Fruit fly (Drosophila melanogaster) whole organism, wandering third instar larva: ENCODE data around the gene C3G.
A peak's percentile ranks its signal among the peaks of the same experiment; 100 is the strongest.

Experiments
- Abd-B ChIP-seq: fragments of >200 bp; optimal IDR thresholded peaks from 2 replicates; lab custom pipeline; 2017; ENCODE audit warnings: missing biosample characterization, missing genetic modification characterization
- CG32264 ChIP-seq: fragments of 200-800 bp; sonication (Bioruptor generic); optimal IDR thresholded peaks from 2 replicates; lab custom pipeline; 2016; ENCODE audit warnings: missing biosample characterization, missing genetic modification characterization
- CG9705 ChIP-seq: fragments of 200-800 bp; sonication (Bioruptor generic); optimal IDR thresholded peaks from 2 replicates; lab custom pipeline; 2018; ENCODE audit warnings: missing biosample characterization, mild to moderate bottlenecking, missing genetic modification characterization
- CrebA ChIP-seq: fragments of 200-800 bp; sonication (Bioruptor generic); optimal IDR thresholded peaks from 2 replicates; lab custom pipeline; 2016; ENCODE audit warnings: missing biosample characterization, mild to moderate bottlenecking, missing genetic modification characterization, borderline replicate concordance
- Dfd ChIP-seq: fragments of >200 bp; optimal IDR thresholded peaks from 2 replicates; lab custom pipeline; 2017; ENCODE audit warnings: missing biosample characterization, missing genetic modification characterization
- Dif ChIP-seq: fragments of 200-275, 200-300 bp; sonication (Bioruptor generic); optimal IDR thresholded peaks from 2 replicates; lab custom pipeline; 2018; ENCODE audit warnings: missing biosample characterization, missing genetic modification characterization; ENCODE audit not compliant: partially characterized antibody
- GATAd ChIP-seq: sonication (Bioruptor generic); optimal IDR thresholded peaks from 2 replicates; lab custom pipeline; 2016; ENCODE audit warnings: missing biosample characterization, missing genetic modification characterization
- HLH106 ChIP-seq: fragments of 200-800 bp; optimal IDR thresholded peaks from 3 replicates; lab custom pipeline; 2019; ENCODE audit warnings: missing biosample characterization, mild to moderate bottlenecking, missing genetic modification characterization, moderate library complexity
- Hnf4 ChIP-seq: fragments of 200-800 bp; sonication (Bioruptor generic); optimal IDR thresholded peaks from 2 replicates; lab custom pipeline; 2016; ENCODE audit warnings: missing biosample characterization, mild to moderate bottlenecking, missing genetic modification characterization
- Hr78 ChIP-seq: fragments of >200 bp; optimal IDR thresholded peaks from 2 replicates; lab custom pipeline; 2017; ENCODE audit warnings: missing biosample characterization, missing genetic modification characterization
- Hr83 ChIP-seq: fragments of 200-300 bp; sonication (Bioruptor generic); optimal IDR thresholded peaks from 2 replicates; lab custom pipeline; 2016; ENCODE audit warnings: missing biosample characterization, mild to moderate bottlenecking, missing genetic modification characterization, moderate library complexity; ENCODE audit not compliant: poor library complexity, severe bottlenecking
- Jra ChIP-seq: sonication (Bioruptor generic); optimal IDR thresholded peaks from 2 replicates; lab custom pipeline; 2016; ENCODE audit warnings: missing biosample characterization, missing genetic modification characterization
- Mio ChIP-seq: sonication (Bioruptor generic); optimal IDR thresholded peaks from 2 replicates; lab custom pipeline; 2016; ENCODE audit warnings: missing biosample characterization, missing genetic modification characterization
- Myc ChIP-seq: fragments of >200 bp; optimal IDR thresholded peaks from 2 replicates; lab custom pipeline; 2017
- N ChIP-seq: fragments of >200 bp; optimal IDR thresholded peaks from 2 replicates; lab custom pipeline; 2018; ENCODE audit warnings: missing biosample characterization, missing external identifiers, missing genetic modification characterization
- OdsH ChIP-seq: fragments of 200-800 bp; sonication (Bioruptor generic); optimal IDR thresholded peaks from 2 replicates; lab custom pipeline; 2016; ENCODE audit warnings: missing biosample characterization, mild to moderate bottlenecking, missing genetic modification characterization
- Rel ChIP-seq, 2 experiments: fragments of 200-800 bp; sonication (Bioruptor generic) in 1 of 2; optimal IDR thresholded peaks; 2 replicates in 1 of 2; 3 replicates in 1 of 2; lab custom pipeline; 2016 to 2019; ENCODE audit warnings: mild to moderate bottlenecking in 2 of 2, missing biosample characterization in 2 of 2, missing genetic modification characterization in 2 of 2, moderate library complexity in 1 of 2
- Sp1 ChIP-seq: fragments of 200-800 bp; sonication (Bioruptor generic); optimal IDR thresholded peaks from 3 replicates; lab custom pipeline; 2019; ENCODE audit warnings: missing biosample characterization, mild to moderate bottlenecking, missing genetic modification characterization, moderate library complexity
- Vsx2 ChIP-seq: fragments of 200-300, 225-300 bp; sonication (Bioruptor generic); optimal IDR thresholded peaks from 2 replicates; lab custom pipeline; 2018; ENCODE audit warnings: missing biosample characterization, missing genetic modification characterization; ENCODE audit not compliant: partially characterized antibody
- br ChIP-seq: fragments of 200-800 bp; sonication (Bioruptor generic); optimal IDR thresholded peaks from 2 replicates; lab custom pipeline; 2016; ENCODE audit warnings: missing biosample characterization, missing genetic modification characterization
- dl ChIP-seq, 2 experiments: fragments of 175-275, 200-275 bp in 1 of 2; fragments of 200-275 bp in 1 of 2; sonication (Bioruptor generic); optimal IDR thresholded peaks; lab custom pipeline; 2018; ENCODE audit warnings: mild to moderate bottlenecking in 2 of 2, missing biosample characterization in 2 of 2, missing genetic modification characterization in 2 of 2, moderate library complexity in 2 of 2; ENCODE audit not compliant: partially characterized antibody in 2 of 2, insufficient read depth in 1 of 2
- dmrt93B ChIP-seq: fragments of 200-800 bp; sonication (Bioruptor generic); optimal IDR thresholded peaks from 2 replicates; lab custom pipeline; 2018; ENCODE audit warnings: missing biosample characterization, mild to moderate bottlenecking, missing genetic modification characterization
- dsf ChIP-seq: sonication (Bioruptor generic); optimal IDR thresholded peaks from 2 replicates; lab custom pipeline; 2016; ENCODE audit warnings: missing biosample characterization, missing genetic modification characterization, borderline replicate concordance
- ey ChIP-seq: fragments of 200-800 bp; sonication (Bioruptor generic); optimal IDR thresholded peaks from 2 replicates; lab custom pipeline; 2016; ENCODE audit warnings: missing biosample characterization, missing genetic modification characterization
- foxo ChIP-seq, 2 experiments: fragments of 200-800 bp; sonication (Bioruptor generic); optimal IDR thresholded peaks; 2 replicates in 1 of 2; 3 replicates in 1 of 2; lab custom pipeline; 2016 to 2017; ENCODE audit warnings: missing biosample characterization in 2 of 2, missing genetic modification characterization in 2 of 2
- h ChIP-seq: fragments of 200-800 bp; sonication (Bioruptor generic); optimal IDR thresholded peaks from 3 replicates; lab custom pipeline; 2016; ENCODE audit warnings: missing biosample characterization, mild to moderate bottlenecking, missing genetic modification characterization
- jim ChIP-seq: fragments of 175-275, 200-325 bp; sonication (Bioruptor generic); optimal IDR thresholded peaks from 2 replicates; lab custom pipeline; 2016; ENCODE audit warnings: missing biosample characterization, mild to moderate bottlenecking, missing genetic modification characterization
- pan ChIP-seq: fragments of >200 bp; optimal IDR thresholded peaks from 2 replicates; lab custom pipeline; 2017
- rgr ChIP-seq: fragments of 200-800 bp; sonication (Bioruptor generic); optimal IDR thresholded peaks from 3 replicates; lab custom pipeline; 2016; ENCODE audit warnings: missing biosample characterization, mild to moderate bottlenecking, missing genetic modification characterization
- sage ChIP-seq: fragments of 200-800 bp; sonication (Bioruptor generic); optimal IDR thresholded peaks from 2 replicates; lab custom pipeline; 2016; ENCODE audit warnings: missing biosample characterization, mild to moderate bottlenecking, missing genetic modification characterization
- sv ChIP-seq: fragments of 200-800 bp; sonication (Bioruptor generic); optimal IDR thresholded peaks from 3 replicates; lab custom pipeline; 2016; ENCODE audit warnings: missing biosample characterization, missing genetic modification characterization
- tai ChIP-seq: sonication (Bioruptor generic); optimal IDR thresholded peaks from 2 replicates; lab custom pipeline; 2016; ENCODE audit warnings: missing biosample characterization, missing genetic modification characterization
- usp ChIP-seq: fragments of >200 bp; optimal IDR thresholded peaks from 2 replicates; lab custom pipeline; 2017; ENCODE audit warnings: missing biosample characterization, missing genetic modification characterization
- woc ChIP-seq: sonication (Bioruptor generic); optimal IDR thresholded peaks from 2 replicates; lab custom pipeline; 2016; ENCODE audit warnings: missing biosample characterization, mild to moderate bottlenecking, missing genetic modification characterization

The C3G gene

dm6 chrX:6790944-6791343 is 12.4 kb downstream of the C3G start:
- no peak for TF ChIP-seq CrebA
- TF ChIP-seq sage (GFP tag; lab: Kevin White, UChicago), result no peak
- no peak for TF ChIP-seq Vsx2 (GFP tag; lab: Kevin White, UChicago)
- TF ChIP-seq, all 38 proteins: peak for 0

DNA sequence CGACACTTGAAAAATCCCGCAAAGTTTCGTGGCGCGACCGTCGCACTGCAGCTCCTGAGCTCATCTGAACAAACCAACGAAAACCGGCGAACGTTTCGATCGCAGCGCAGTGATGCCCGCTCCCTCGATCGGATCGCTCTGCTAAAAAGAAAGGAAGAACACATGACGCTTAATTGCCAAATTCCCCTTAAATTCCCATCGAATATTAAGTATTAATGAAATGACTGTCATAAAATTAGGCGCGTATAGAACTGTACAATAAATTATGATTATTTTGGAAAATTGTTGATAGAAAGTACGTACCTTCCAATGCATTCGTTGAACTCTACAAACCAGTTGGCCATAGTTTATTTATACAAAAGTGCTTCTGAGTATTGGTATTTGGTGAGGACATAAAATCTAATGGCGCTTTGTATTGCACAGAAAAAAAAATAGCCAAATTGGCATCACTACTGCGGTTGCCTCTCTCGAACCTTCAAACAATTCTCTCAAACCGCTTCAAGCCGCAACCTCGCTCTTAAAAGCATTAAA is 23.7 kb downstream of the C3G start, which contains the start of gene shf:
Gene shf, minus strand, starts transcription at position 51 of the 531 bp plus-strand sequence.
- TF ChIP-seq sage (GFP tag; lab: Kevin White, UChicago) (no peak), Vsx2 (GFP tag; lab: Kevin White, UChicago) (no peak), ey (GFP tag; lab: Kevin White, UChicago) (peak; percentile 29), dsf (GFP tag; lab: Kevin White, UChicago) (no peak), rgr (GFP tag; lab: Kevin White, UChicago) (peak; percentile 5), Mio (no peak), Dfd (GFP tag; lab: Kevin White, UChicago) (no peak), foxo (GFP tag; optimal IDR thresholded peaks at IDR 0.05; lab: Kevin White, UChicago) (no peak), CG9705 (GFP tag; lab: Kevin White, UChicago) (no peak), h (no peak), dmrt93B (no peak), woc (GFP tag; lab: Kevin White, UChicago) (peak; percentile 79), HLH106 (tag; lab: Kevin White, UChicago) (peak; percentile 35), GATAd (GFP tag; lab: Kevin White, UChicago) (no peak), Rel (GFP tag; optimal IDR thresholded peaks at IDR 0.05; lab: Kevin White, UChicago) (no peak), Rel (tag; optimal IDR thresholded peaks at IDR 0.05; lab: Kevin White, UChicago) (peak; percentile 87), Myc (lab: Kevin White, UChicago) (peak; percentile 94), Hr78 (GFP tag; lab: Kevin White, UChicago) (no peak), OdsH (GFP tag; lab: Kevin White, UChicago) (peak; percentile 8)

- no peak for TF ChIP-seq h
- peak; percentile 21 for TF ChIP-seq ey (GFP tag; lab: Kevin White, UChicago)
- no peak for TF ChIP-seq CG32264 (GFP tag; lab: Kevin White, UChicago)
- peak in 1 of 2 experiments; percentile 4 for TF ChIP-seq foxo (GFP tag; optimal IDR thresholded peaks at IDR 0.05; lab: Kevin White, UChicago)
Observed at dm6 chrX:6778780-6779179, 24.6 kb downstream of the C3G start.

DNA sequence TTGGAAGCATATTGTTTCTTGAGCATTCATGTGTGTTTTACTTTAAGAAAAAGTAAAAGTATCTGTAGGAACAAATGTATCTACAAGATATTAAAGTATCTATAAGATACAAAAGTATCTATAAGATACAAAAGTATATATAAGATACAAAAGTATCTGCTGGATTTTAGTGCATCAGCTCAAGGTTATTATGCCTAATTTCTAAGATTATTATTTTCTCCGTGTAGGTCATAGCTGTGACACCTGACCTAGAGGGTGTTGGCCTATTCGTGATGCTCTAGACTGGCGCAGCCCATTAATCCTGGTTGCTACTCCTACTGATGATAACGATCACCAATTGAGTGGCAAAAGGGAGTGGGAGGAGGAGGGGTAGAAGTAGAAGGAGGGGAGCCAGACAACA is 25.3 kb downstream of the C3G start:
- TF ChIP-seq Vsx2 (GFP tag; lab: Kevin White, UChicago), result no peak
- no peak for TF ChIP-seq CG32264 (GFP tag; lab: Kevin White, UChicago)
- peak; percentile 9 for TF ChIP-seq h
- TF ChIP-seq Hr78 (GFP tag; lab: Kevin White, UChicago), result no peak
- TF ChIP-seq Sp1 (GFP tag; lab: Kevin White, UChicago), result no peak
- TF ChIP-seq foxo (GFP tag; optimal IDR thresholded peaks at IDR 0.05; lab: Kevin White, UChicago), result no peak
- TF ChIP-seq dl (GFP tag; optimal IDR thresholded peaks at IDR 0.05; lab: Kevin White, UChicago; ENCODE audit: insufficient read depth in 1 of 2, partially characterized antibody in 2 of 2), result no peak
- no peak for TF ChIP-seq sage (GFP tag; lab: Kevin White, UChicago)
- TF ChIP-seq Jra (GFP tag; lab: Kevin White, UChicago), result no peak
- TF ChIP-seq Hnf4 (GFP tag; lab: Kevin White, UChicago), result no peak
- TF ChIP-seq Rel (GFP tag; optimal IDR thresholded peaks at IDR 0.05; lab: Kevin White, UChicago), result no peak
- TF ChIP-seq Rel (tag; optimal IDR thresholded peaks at IDR 0.05; lab: Kevin White, UChicago), result no peak
- no peak for TF ChIP-seq Mio
- no peak for TF ChIP-seq GATAd (GFP tag; lab: Kevin White, UChicago)
- TF ChIP-seq CrebA, result no peak
- TF ChIP-seq Dfd (GFP tag; lab: Kevin White, UChicago), result no peak
- no peak for TF ChIP-seq sv (GFP tag; lab: Kevin White, UChicago)
- TF ChIP-seq woc (GFP tag; lab: Kevin White, UChicago), result peak; percentile 25

- no peak for TF ChIP-seq dsf (GFP tag; lab: Kevin White, UChicago)
- no peak for TF ChIP-seq Vsx2 (GFP tag; lab: Kevin White, UChicago)
- TF ChIP-seq HLH106 (tag; lab: Kevin White, UChicago), result peak; percentile 87
- no peak for TF ChIP-seq tai (GFP tag; lab: Kevin White, UChicago)
- TF ChIP-seq Jra (GFP tag; lab: Kevin White, UChicago), result peak; percentile 3
- no peak for TF ChIP-seq dl (GFP tag; optimal IDR thresholded peaks at IDR 0.05; lab: Kevin White, UChicago; ENCODE audit: insufficient read depth in 1 of 2, partially characterized antibody in 2 of 2)
- TF ChIP-seq OdsH (GFP tag; lab: Kevin White, UChicago), result peak; percentile 83
- TF ChIP-seq Sp1 (GFP tag; lab: Kevin White, UChicago), result peak; percentile 87
- peak; percentile 1 for TF ChIP-seq Dif (GFP tag; lab: Kevin White, UChicago)
- peak; percentile 69 for TF ChIP-seq sage (GFP tag; lab: Kevin White, UChicago)
- TF ChIP-seq GATAd (GFP tag; lab: Kevin White, UChicago), result no peak
- no peak for TF ChIP-seq Hr83
- TF ChIP-seq Hr78 (GFP tag; lab: Kevin White, UChicago), result no peak
- no peak for TF ChIP-seq Dfd (GFP tag; lab: Kevin White, UChicago)
- no peak for TF ChIP-seq Mio
- peak; percentile 60 for TF ChIP-seq Hnf4 (GFP tag; lab: Kevin White, UChicago)
- TF ChIP-seq Rel (GFP tag; optimal IDR thresholded peaks at IDR 0.05; lab: Kevin White, UChicago), result no peak
- peak; percentile 28 for TF ChIP-seq Rel (tag; optimal IDR thresholded peaks at IDR 0.05; lab: Kevin White, UChicago)
- peak in 1 of 2 experiments; percentile 87 for TF ChIP-seq foxo (GFP tag; optimal IDR thresholded peaks at IDR 0.05; lab: Kevin White, UChicago)
- TF ChIP-seq h, result peak; percentile 88
- peak; percentile 73 for TF ChIP-seq dmrt93B
- TF ChIP-seq woc (GFP tag; lab: Kevin White, UChicago), result peak; percentile 78
- TF ChIP-seq Abd-B, result no peak
- TF ChIP-seq rgr (GFP tag; lab: Kevin White, UChicago), result peak; percentile 82
- TF ChIP-seq jim (GFP tag; lab: Kevin White, UChicago), result no peak
- TF ChIP-seq pan (lab: Kevin White, UChicago), result no peak
- TF ChIP-seq N (GFP tag; lab: Kevin White, UChicago), result no peak
- TF ChIP-seq Myc (lab: Kevin White, UChicago), result no peak
- peak; percentile 87 for TF ChIP-seq br (GFP tag; lab: Kevin White, UChicago)
- TF ChIP-seq usp (GFP tag; lab: Kevin White, UChicago), result no peak
Observed at dm6 chrX:6777394-6777793, 26.0 kb downstream of the C3G start.
